Fruit fly (Drosophila melanogaster) whole organism, pupa: ENCODE data around the gene eRF3.
A peak's percentile ranks its signal among the peaks of the same experiment; 100 is the strongest.

Experiments
- CG15710 ChIP-seq: fragments of 200-800 bp; sonication (Bioruptor generic); optimal IDR thresholded peaks from 2 replicates; lab custom pipeline; 2018; ENCODE audit warnings: missing biosample characterization, mild to moderate bottlenecking, missing genetic modification characterization, moderate library complexity
- CG17806 ChIP-seq: fragments of 200-800 bp; sonication (Bioruptor generic); optimal IDR thresholded peaks from 2 replicates; lab custom pipeline; 2018; ENCODE audit warnings: missing biosample characterization, mild to moderate bottlenecking, missing genetic modification characterization, moderate library complexity
- CG32121 ChIP-seq: fragments of 200-800 bp; sonication (Bioruptor generic); IDR thresholded peaks from 2 replicates; pipeline ENCODE4 v1.3.6; 2022; ENCODE audit warnings: missing biosample characterization, missing genetic modification characterization
- CG8159 ChIP-seq: fragments of 200-800 bp; sonication (Bioruptor generic); optimal IDR thresholded peaks from 3 replicates; lab custom pipeline; 2018; ENCODE audit warnings: missing biosample characterization, mild to moderate bottlenecking, missing genetic modification characterization, moderate library complexity
- D1 ChIP-seq: fragments of 200-800 bp; sonication (Bioruptor generic); optimal IDR thresholded peaks from 2 replicates; lab custom pipeline; 2018; ENCODE audit warnings: missing biosample characterization, mild to moderate bottlenecking, missing genetic modification characterization, moderate library complexity
- rn ChIP-seq: fragments of 200-800 bp; sonication (Bioruptor generic); IDR thresholded peaks from 2 replicates; pipeline ENCODE4 v1.3.6; 2022; ENCODE audit warnings: missing biosample characterization, missing genetic modification characterization

DNA sequence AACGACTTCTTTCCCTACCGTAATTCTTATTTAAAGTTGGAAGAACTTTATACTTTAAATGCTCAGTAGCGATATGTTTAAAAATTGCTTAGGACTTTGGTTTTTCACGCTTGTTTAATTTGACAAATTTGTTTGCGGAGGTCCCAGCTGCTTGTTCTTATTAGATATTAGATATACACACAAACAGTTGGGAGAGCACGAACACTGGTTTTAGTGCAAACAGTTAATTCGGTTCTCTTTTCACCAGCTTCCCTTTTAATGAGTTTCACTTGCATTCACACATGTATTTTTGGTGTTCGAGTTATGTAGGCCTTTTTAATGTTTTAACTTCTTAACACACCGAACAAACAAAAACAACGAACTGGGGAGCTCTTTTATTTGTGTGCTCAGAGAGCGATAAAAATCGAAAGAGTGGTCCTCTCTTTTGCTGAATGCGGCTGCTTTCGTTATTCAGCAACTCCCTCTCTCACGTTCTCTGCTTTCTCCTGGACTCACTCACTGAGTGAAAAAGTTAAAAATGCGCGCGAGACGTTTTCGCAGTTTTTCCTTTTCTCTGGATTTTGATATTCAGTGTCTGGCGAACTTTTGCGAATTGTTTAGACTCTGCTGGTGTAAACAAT is 48.6 kb downstream of the eRF3 start:
- TF ChIP-seq D1 (tag; lab: Kevin White, UChicago) (peak; percentile 3), CG17806 (no peak), CG8159 (tag; lab: Kevin White, UChicago) (no peak), rn (GFP tag; lab: Robert Waterston, UW) (no peak), CG15710 (tag; lab: Kevin White, UChicago) (no peak), CG32121 (GFP tag; lab: Robert Waterston, UW) (no peak)
